Worm (Caenorhabditis elegans): ENCODE results near the gene cls-2.

The cls-2 gene

ce11 chrIII:9045838-9046237 lies 9.0 kb upstream of the cls-2 start, which contains the start of gene R107.2:
R107.2 (minus strand) TSS chrIII:9045938.
- no peak for TF ChIP-seq dao-5 (tag; optimal IDR thresholded peaks at IDR 0.05)
- no peak for TF ChIP-seq him-1 (tag; optimal IDR thresholded peaks at IDR 0.05)
- no peak for TF ChIP-seq W03F9.2 (tag; optimal IDR thresholded peaks at IDR 0.05)

- TF ChIP-seq him-1 (tag; optimal IDR thresholded peaks at IDR 0.05), result no peak
- no peak for TF ChIP-seq dao-5 (tag; optimal IDR thresholded peaks at IDR 0.05)
- TF ChIP-seq W03F9.2 (tag; optimal IDR thresholded peaks at IDR 0.05), result no peak
These were observed 7.6 kb upstream of the cls-2 start for ce11 chrIII:9047260-9047659.

- TF ChIP-seq dao-5 (tag; optimal IDR thresholded peaks at IDR 0.05) (no peak), him-1 (tag; optimal IDR thresholded peaks at IDR 0.05) (no peak), W03F9.2 (tag; optimal IDR thresholded peaks at IDR 0.05) (no peak)
These were observed 4.2 kb upstream of the cls-2 start, which contains the start of gene ikke-1 for ce11 chrIII:9050600-9050999. ikke-1 (minus strand) TSS chrIII:9050700.

- no peak for TF ChIP-seq dao-5 (tag; optimal IDR thresholded peaks at IDR 0.05)
- TF ChIP-seq W03F9.2 (tag; optimal IDR thresholded peaks at IDR 0.05), result peak; percentile 87
These were observed 3.7 kb upstream of the cls-2 start for ce11 chrIII:9051119-9051597.

ce11 chrIII:9051714-9052113 lies 3.1 kb upstream of the cls-2 start:
- TF ChIP-seq W03F9.2 (tag; optimal IDR thresholded peaks at IDR 0.05) (no peak), him-1 (tag; optimal IDR thresholded peaks at IDR 0.05) (no peak), dao-5 (tag; optimal IDR thresholded peaks at IDR 0.05) (no peak)

- TF ChIP-seq him-1 (tag; optimal IDR thresholded peaks at IDR 0.05), result no peak
- TF ChIP-seq dao-5 (tag; optimal IDR thresholded peaks at IDR 0.05), result no peak
- no peak for TF ChIP-seq W03F9.2 (tag; optimal IDR thresholded peaks at IDR 0.05)
These were observed 2.4 kb upstream of the cls-2 start for ce11 chrIII:9052371-9052978.

- TF ChIP-seq him-1 (tag; optimal IDR thresholded peaks at IDR 0.05) (no peak), dao-5 (tag; optimal IDR thresholded peaks at IDR 0.05) (no peak), W03F9.2 (tag; optimal IDR thresholded peaks at IDR 0.05) (no peak)
These were observed 1.6 kb upstream of the cls-2 start for ce11 chrIII:9053263-9053662.

ce11 chrIII:9053740-9054252 lies 1.1 kb upstream of the cls-2 start, which contains the start of gene R107.5:
R107.5 (minus strand) TSS chrIII:9053790.
- TF ChIP-seq dao-5 (tag; optimal IDR thresholded peaks at IDR 0.05) (no peak), W03F9.2 (tag; optimal IDR thresholded peaks at IDR 0.05) (peak; percentile 77), him-1 (tag; optimal IDR thresholded peaks at IDR 0.05) (peak; percentile 71)

- TF ChIP-seq dao-5 (tag; optimal IDR thresholded peaks at IDR 0.05), result no peak
- peak; percentile 38 for TF ChIP-seq W03F9.2 (tag; optimal IDR thresholded peaks at IDR 0.05)
These were observed 4.2 kb downstream of the cls-2 start, which contains the start of gene gst-1 for ce11 chrIII:9058959-9059534. gst-1 (plus strand) TSS chrIII:9059331.

- no peak for TF ChIP-seq dao-5 (tag; optimal IDR thresholded peaks at IDR 0.05)
- TF ChIP-seq W03F9.2 (tag; optimal IDR thresholded peaks at IDR 0.05), result no peak
- no peak for TF ChIP-seq him-1 (tag; optimal IDR thresholded peaks at IDR 0.05)
These were observed 5.4 kb downstream of the cls-2 start for ce11 chrIII:9060267-9060666.

ce11 chrIII:9069712-9070111 lies 14.9 kb downstream of the cls-2 start:
- TF ChIP-seq him-1 (tag; optimal IDR thresholded peaks at IDR 0.05) (no peak), dao-5 (tag; optimal IDR thresholded peaks at IDR 0.05) (no peak), W03F9.2 (tag; optimal IDR thresholded peaks at IDR 0.05) (no peak)

- TF ChIP-seq dao-5 (tag; optimal IDR thresholded peaks at IDR 0.05) (no peak), W03F9.2 (tag; optimal IDR thresholded peaks at IDR 0.05) (no peak), him-1 (tag; optimal IDR thresholded peaks at IDR 0.05) (no peak)
These were observed 16.5 kb downstream of the cls-2 start, which contains the start of gene lin-12 for ce11 chrIII:9071372-9071771. lin-12 (minus strand) TSS chrIII:9071472.

- no peak for TF ChIP-seq dao-5 (tag; optimal IDR thresholded peaks at IDR 0.05)
- no peak for TF ChIP-seq W03F9.2 (tag; optimal IDR thresholded peaks at IDR 0.05)
- TF ChIP-seq him-1 (tag; optimal IDR thresholded peaks at IDR 0.05), result no peak
These were observed 17.9 kb downstream of the cls-2 start for ce11 chrIII:9072704-9073103.

- no peak for TF ChIP-seq him-1 (tag; optimal IDR thresholded peaks at IDR 0.05)
- no peak for TF ChIP-seq W03F9.2 (tag; optimal IDR thresholded peaks at IDR 0.05)
- TF ChIP-seq dao-5 (tag; optimal IDR thresholded peaks at IDR 0.05), result no peak
These were observed 20.7 kb downstream of the cls-2 start, which contains the start of gene F02A9.7 for ce11 chrIII:9075539-9075938. F02A9.7 (minus strand) TSS chrIII:9075639.

Data from whole organism, L4/young adult.